Fruit fly (Drosophila melanogaster) whole organism, adult: ENCODE measurements around the gene CG34408.

Source experiments
- CG11617 ChIP-seq: fragments of 200-800 bp; sonication (Bioruptor generic); optimal IDR thresholded peaks from 2 replicates; lab custom pipeline; 2017; ENCODE audit warnings: mild to moderate bottlenecking, missing biosample characterization, missing genetic modification reagents, missing genetic modification characterization
- CG12768 ChIP-seq: fragments of 200-800 bp; sonication (Bioruptor generic); optimal IDR thresholded peaks from 2 replicates; lab custom pipeline; 2017; ENCODE audit warnings: missing biosample characterization, missing genetic modification characterization, mild to moderate bottlenecking, moderate library complexity, missing genetic modification reagents
- CG14711 ChIP-seq: fragments of 200-800 bp; sonication (Bioruptor generic); optimal IDR thresholded peaks from 2 replicates; lab custom pipeline; 2018; ENCODE audit warnings: missing biosample characterization, mild to moderate bottlenecking, missing genetic modification characterization, moderate library complexity
- CG1620 ChIP-seq: fragments of 200-800 bp; sonication (Bioruptor generic); optimal IDR thresholded peaks from 2 replicates; lab custom pipeline; 2016; ENCODE audit warnings: missing biosample characterization, missing genetic modification characterization
- CG33017 ChIP-seq: fragments of 200-800 bp; sonication (Bioruptor generic); optimal IDR thresholded peaks from 2 replicates; lab custom pipeline; 2018; ENCODE audit warnings: missing biosample characterization, mild to moderate bottlenecking, missing genetic modification characterization, moderate library complexity
- CG5204 ChIP-seq: fragments of 200-800 bp; sonication (Bioruptor generic); optimal IDR thresholded peaks from 2 replicates; lab custom pipeline; 2016; ENCODE audit warnings: missing biosample characterization, missing genetic modification characterization
- CG7045 ChIP-seq: fragments of 200-800 bp; sonication (Bioruptor generic); optimal IDR thresholded peaks from 2 replicates; lab custom pipeline; 2017; ENCODE audit warnings: missing biosample characterization, mild to moderate bottlenecking, missing genetic modification characterization
- CG7101 ChIP-seq: fragments of 200-800 bp; sonication (Bioruptor generic); optimal IDR thresholded peaks from 2 replicates; lab custom pipeline; 2018; ENCODE audit warnings: missing biosample characterization, mild to moderate bottlenecking, missing genetic modification characterization, moderate library complexity
- Clk ChIP-seq: fragments of 200-800 bp; sonication (Bioruptor generic); optimal IDR thresholded peaks from 2 replicates; lab custom pipeline; 2017; ENCODE audit warnings: missing biosample characterization, missing genetic modification characterization
- Crg-1 ChIP-seq: fragments of 200-800 bp; sonication (Bioruptor generic); optimal IDR thresholded peaks from 2 replicates; lab custom pipeline; 2016; ENCODE audit warnings: missing biosample characterization, missing genetic modification characterization
- Hr96 ChIP-seq: fragments of 200-800 bp; sonication (Bioruptor generic); optimal IDR thresholded peaks from 2 replicates; lab custom pipeline; 2016; ENCODE audit warnings: missing biosample characterization, missing genetic modification characterization
- Mnt ChIP-seq: fragments of 200-800 bp; sonication (Bioruptor generic); optimal IDR thresholded peaks from 2 replicates; lab custom pipeline; 2016; ENCODE audit warnings: missing biosample characterization, mild to moderate bottlenecking, missing genetic modification characterization
- bab1 ChIP-seq: fragments of 200-800 bp; sonication (Bioruptor generic); optimal IDR thresholded peaks from 3 replicates; lab custom pipeline; 2019; ENCODE audit warnings: missing biosample characterization, mild to moderate bottlenecking, missing genetic modification characterization, moderate library complexity
- cic ChIP-seq: fragments of 200-800 bp; sonication (Bioruptor generic); optimal IDR thresholded peaks from 2 replicates; lab custom pipeline; 2017; ENCODE audit warnings: missing biosample characterization, mild to moderate bottlenecking, missing genetic modification characterization, moderate library complexity
- cnc ChIP-seq, 2 experiments: fragments of >200 bp; optimal IDR thresholded peaks; 2 replicates each; lab custom pipeline; 2017
- kay ChIP-seq: fragments of 200-800 bp; sonication (Bioruptor generic); peaks from one replicate; lab custom pipeline; 2016; ENCODE audit warnings: missing biosample characterization, missing genetic modification characterization, borderline replicate concordance
- ovo ChIP-seq: fragments of 200-800 bp; sonication (Bioruptor generic); optimal IDR thresholded peaks from 2 replicates; lab custom pipeline; 2016; ENCODE audit warnings: missing biosample characterization, missing genetic modification characterization
- pad ChIP-seq: fragments of 200-800 bp; sonication (Bioruptor generic); optimal IDR thresholded peaks from 3 replicates; lab custom pipeline; 2017; ENCODE audit warnings: missing biosample characterization, missing genetic modification characterization, mild to moderate bottlenecking, moderate library complexity, missing genetic modification reagents
- tj ChIP-seq: fragments of 200-800 bp; sonication (Bioruptor generic); optimal IDR thresholded peaks from 3 replicates; lab custom pipeline; 2017; ENCODE audit warnings: missing biosample characterization, mild to moderate bottlenecking, missing genetic modification characterization, moderate library complexity
- toe ChIP-seq: fragments of 200-800 bp; sonication (Bioruptor generic); optimal IDR thresholded peaks from 2 replicates; lab custom pipeline; 2016; ENCODE audit warnings: missing biosample characterization, missing genetic modification characterization

CG34408 gene

DNA sequence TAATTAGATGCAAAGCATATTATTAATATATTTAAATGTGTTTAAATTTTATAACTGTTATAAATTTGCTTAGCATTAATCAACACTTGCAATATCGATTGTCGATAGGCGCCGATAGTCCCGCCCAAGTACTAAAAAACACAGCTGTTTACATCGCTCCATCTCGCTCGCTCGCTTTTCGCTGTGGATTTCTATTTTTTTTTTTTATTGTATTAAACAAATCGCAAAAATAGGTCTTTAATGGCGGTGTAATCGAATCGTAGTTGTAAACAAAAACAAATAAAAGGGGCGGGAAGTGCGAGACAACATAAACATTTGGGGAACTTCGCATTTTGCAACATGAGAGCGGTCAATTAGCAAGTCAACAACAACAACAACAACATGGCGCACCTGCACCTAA is at the start of gene CG34408:
Gene CG34408 (plus strand): TSS at position 156 of the 400 bp plus-strand sequence.
- TF ChIP-seq CG14711 (tag; lab: Kevin White, UChicago) (peak; percentile 16), tj (GFP tag; lab: Kevin White, UChicago) (peak; percentile 6), bab1 (GFP tag; lab: Kevin White, UChicago) (peak; percentile 15), CG11617 (peak; percentile 1), CG1620 (GFP tag; lab: Kevin White, UChicago) (no peak), kay (GFP tag; lab: Kevin White, UChicago) (no peak), CG5204 (GFP tag; lab: Kevin White, UChicago) (no peak), CG7101 (tag; lab: Kevin White, UChicago) (peak; percentile 22), pad (GFP tag; lab: Kevin White, UChicago) (peak; percentile 22), Mnt (peak; percentile 0)

dm6 chrX:10182867-10183266 is 37.0 kb upstream of the CG34408 start:
- TF ChIP-seq CG7045 (GFP tag; lab: Kevin White, UChicago) (no peak), CG5204 (GFP tag; lab: Kevin White, UChicago) (no peak), cnc (optimal IDR thresholded peaks at IDR 0.05; lab: Kevin White, UChicago) (no peak), Crg-1 (no peak), Mnt (no peak), CG14711 (tag; lab: Kevin White, UChicago) (no peak), tj (GFP tag; lab: Kevin White, UChicago) (no peak), ovo (no peak), CG33017 (tag; lab: Kevin White, UChicago) (no peak), kay (GFP tag; lab: Kevin White, UChicago) (no peak), CG7101 (tag; lab: Kevin White, UChicago) (no peak), CG12768 (no peak), bab1 (GFP tag; lab: Kevin White, UChicago) (no peak), CG11617 (no peak), Hr96 (no peak), toe (GFP tag; lab: Kevin White, UChicago) (no peak), CG1620 (GFP tag; lab: Kevin White, UChicago) (no peak), cic (GFP tag; lab: Kevin White, UChicago) (no peak), Clk (GFP tag; lab: Kevin White, UChicago) (no peak)

- TF ChIP-seq CG1620 (GFP tag; lab: Kevin White, UChicago) (no peak), CG14711 (tag; lab: Kevin White, UChicago) (no peak), ovo (no peak), Crg-1 (no peak), CG5204 (GFP tag; lab: Kevin White, UChicago) (no peak), toe (GFP tag; lab: Kevin White, UChicago) (no peak), kay (GFP tag; lab: Kevin White, UChicago) (no peak), bab1 (GFP tag; lab: Kevin White, UChicago) (no peak), CG33017 (tag; lab: Kevin White, UChicago) (no peak), CG12768 (no peak), CG7045 (GFP tag; lab: Kevin White, UChicago) (no peak), cic (GFP tag; lab: Kevin White, UChicago) (no peak), cnc (optimal IDR thresholded peaks at IDR 0.05; lab: Kevin White, UChicago) (no peak), tj (GFP tag; lab: Kevin White, UChicago) (no peak), pad (GFP tag; lab: Kevin White, UChicago) (no peak), Mnt (no peak), CG11617 (no peak), Hr96 (no peak), Clk (GFP tag; lab: Kevin White, UChicago) (no peak), CG7101 (tag; lab: Kevin White, UChicago) (no peak)
These were observed 35.4 kb upstream of the CG34408 start for dm6 chrX:10184355-10185058.

DNA sequence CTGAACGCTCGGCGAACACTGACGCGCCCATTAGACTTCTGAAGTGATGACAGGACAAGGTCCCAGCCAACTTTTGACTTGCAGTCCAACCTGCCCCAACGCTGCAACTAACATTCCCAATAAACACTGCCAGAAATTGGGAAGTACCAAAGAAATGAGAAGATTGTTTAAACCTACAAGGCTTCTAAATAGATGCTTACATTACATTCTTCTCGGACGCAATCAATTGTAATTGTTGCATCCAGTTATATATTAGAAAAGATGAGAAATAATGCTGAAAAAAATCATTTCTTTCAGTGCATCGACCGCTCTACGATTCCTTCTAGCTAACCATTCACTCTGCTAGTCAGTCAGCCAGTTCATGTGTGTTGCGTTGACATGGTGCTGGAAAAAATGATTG is 17.3 kb upstream of the CG34408 start:
- no peak for TF ChIP-seq CG33017 (tag; lab: Kevin White, UChicago)
- no peak for TF ChIP-seq CG12768
- TF ChIP-seq CG1620 (GFP tag; lab: Kevin White, UChicago) = no peak
- no peak for TF ChIP-seq cic (GFP tag; lab: Kevin White, UChicago)
- TF ChIP-seq toe (GFP tag; lab: Kevin White, UChicago) = no peak
- no peak for TF ChIP-seq CG11617
- no peak for TF ChIP-seq CG7101 (tag; lab: Kevin White, UChicago)
- no peak for TF ChIP-seq bab1 (GFP tag; lab: Kevin White, UChicago)
- no peak for TF ChIP-seq CG14711 (tag; lab: Kevin White, UChicago)
- TF ChIP-seq cnc (optimal IDR thresholded peaks at IDR 0.05; lab: Kevin White, UChicago) = no peak
- TF ChIP-seq Mnt = no peak
- no peak for TF ChIP-seq tj (GFP tag; lab: Kevin White, UChicago)
- TF ChIP-seq CG7045 (GFP tag; lab: Kevin White, UChicago) = no peak
- no peak for TF ChIP-seq CG5204 (GFP tag; lab: Kevin White, UChicago)
- no peak for TF ChIP-seq Hr96
- TF ChIP-seq Clk (GFP tag; lab: Kevin White, UChicago) = no peak
- no peak for TF ChIP-seq Crg-1
- no peak for TF ChIP-seq kay (GFP tag; lab: Kevin White, UChicago)
- TF ChIP-seq pad (GFP tag; lab: Kevin White, UChicago) = no peak
- TF ChIP-seq ovo = no peak

- TF ChIP-seq Hr96 = no peak
- no peak for TF ChIP-seq CG5204 (GFP tag; lab: Kevin White, UChicago)
- TF ChIP-seq cnc (optimal IDR thresholded peaks at IDR 0.05; lab: Kevin White, UChicago) = no peak
- TF ChIP-seq CG1620 (GFP tag; lab: Kevin White, UChicago) = no peak
These were observed 13.8 kb upstream of the CG34408 start for dm6 chrX:10206086-10206485.
